Fruit fly (Drosophila melanogaster): ENCODE results near the gene NSD.

The NSD gene

dm6 chr3R:27937752-27938694 lies at the start of gene NSD, which contains the start of gene BOD1 (continued):
- no peak for TF ChIP-seq peb (GFP tag; IDR thresholded peaks at IDR 0.05)
- TF ChIP-seq stc (GFP tag; IDR thresholded peaks at IDR 0.05): no peak
- TF ChIP-seq tin (GFP tag; optimal IDR thresholded peaks at IDR 0.05): peak; percentile 64
- peak; percentile 77 for TF ChIP-seq CG32772 (GFP tag; IDR thresholded peaks at IDR 0.05)
- peak; percentile 47 for TF ChIP-seq ATbp (GFP tag; optimal IDR thresholded peaks at IDR 0.05)
- TF ChIP-seq Awh (GFP tag; IDR thresholded peaks at IDR 0.05): no peak
- TF ChIP-seq gsb (GFP tag; IDR thresholded peaks at IDR 0.05): no peak
- peak; percentile 5 for TF ChIP-seq CG10543 (GFP tag; optimal IDR thresholded peaks at IDR 0.05)
- peak; percentile 80 for TF ChIP-seq unc-4 (GFP tag; IDR thresholded peaks at IDR 0.05; ENCODE audit: partially characterized antibody)
- TF ChIP-seq scrt (GFP tag; optimal IDR thresholded peaks at IDR 0.05): no peak
- peak; percentile 41 for TF ChIP-seq HmgZ (tag; optimal IDR thresholded peaks at IDR 0.05)
- no peak for TF ChIP-seq CTCF (GFP tag; optimal IDR thresholded peaks at IDR 0.05)
- TF ChIP-seq cwo (GFP tag; optimal IDR thresholded peaks at IDR 0.05): no peak
- TF ChIP-seq Ets65A (GFP tag): peak; percentile 80
- TF ChIP-seq CG9797 (GFP tag; optimal IDR thresholded peaks at IDR 0.05): no peak
- no peak; the same call in 1 of the 2 replicates for TF ChIP-seq CG4360 (GFP tag; IDR thresholded peaks at IDR 0.05)
- TF ChIP-seq CG8944 (GFP tag; optimal IDR thresholded peaks at IDR 0.05): no peak
- TF ChIP-seq knrl (GFP tag; IDR thresholded peaks at IDR 0.05; ENCODE audit: partially characterized antibody): peak; percentile 93
- TF ChIP-seq tup (GFP tag; optimal IDR thresholded peaks at IDR 0.05): peak; percentile 14
- no peak for TF ChIP-seq crc (GFP tag; optimal IDR thresholded peaks at IDR 0.05)
- TF ChIP-seq Doc3 (GFP tag; IDR thresholded peaks at IDR 0.05; ENCODE audit: partially characterized antibody): peak; percentile 67
- no peak for TF ChIP-seq twi (tag; optimal IDR thresholded peaks at IDR 0.05)
- no peak; the same call in 2 of the 3 replicates for TF ChIP-seq sr (GFP tag; IDR thresholded peaks at IDR 0.05)
- TF ChIP-seq CG9215 (GFP tag; IDR thresholded peaks at IDR 0.05): peak; percentile 63
- TF ChIP-seq Adf1 (GFP tag; IDR thresholded peaks at IDR 0.05): peak; percentile 36; the same call in 1 of the 2 replicates
- peak; percentile 40 for TF ChIP-seq sug (tag; optimal IDR thresholded peaks at IDR 0.05)
- TF ChIP-seq Eip74EF (GFP tag; optimal IDR thresholded peaks at IDR 0.05): no peak
- peak; percentile 57 for TF ChIP-seq ci (GFP tag; IDR thresholded peaks at IDR 0.05)
- TF ChIP-seq Ravus (GFP tag; IDR thresholded peaks at IDR 0.05): peak; percentile 15; the same call in 1 of the 2 replicates
- no peak for TF ChIP-seq fd3F (GFP tag; optimal IDR thresholded peaks at IDR 0.05)
- no peak for TF ChIP-seq CG34376 (GFP tag; optimal IDR thresholded peaks at IDR 0.05)
- TF ChIP-seq CG6272 (GFP tag; IDR thresholded peaks at IDR 0.05): peak; percentile 79
- no peak for TF ChIP-seq HLHmδ (GFP tag; optimal IDR thresholded peaks at IDR 0.05)
- TF ChIP-seq YL-1 (GFP tag; optimal IDR thresholded peaks at IDR 0.05): peak; percentile 68
- TF ChIP-seq CG6689 (GFP tag; IDR thresholded peaks at IDR 0.05): 0 out of 2 replicates have a peak, but pooled peaks have one; percentile 19
- peak; percentile 18 for TF ChIP-seq CG4328 (GFP tag; optimal IDR thresholded peaks at IDR 0.05)
- peak; percentile 24 for TF ChIP-seq Dip3 (GFP tag; optimal IDR thresholded peaks at IDR 0.05)
- no peak for TF ChIP-seq Side (GFP tag; optimal IDR thresholded peaks at IDR 0.05)
- peak; percentile 71 for TF ChIP-seq CG2712 (tag; optimal IDR thresholded peaks at IDR 0.05)
- TF ChIP-seq CG13894 (tag; optimal IDR thresholded peaks at IDR 0.05): no peak
- no peak for TF ChIP-seq lbe (GFP tag; optimal IDR thresholded peaks at IDR 0.05)
- peak; percentile 78 for TF ChIP-seq gem (tag; optimal IDR thresholded peaks at IDR 0.05)
- TF ChIP-seq Rx (GFP tag; IDR thresholded peaks at IDR 0.05): peak; percentile 63; the same call in 1 of the 2 replicates
- TF ChIP-seq CG16813 (GFP tag; IDR thresholded peaks at IDR 0.05; ENCODE audit: partially characterized antibody): peak; percentile 95
- TF ChIP-seq salm (tag; optimal IDR thresholded peaks at IDR 0.05): no peak
- TF ChIP-seq HHEX (GFP tag; optimal IDR thresholded peaks at IDR 0.05): peak; percentile 28
- 0 out of 2 replicates have a peak, but pooled peaks have one; percentile 46 for TF ChIP-seq CG1024 (GFP tag; IDR thresholded peaks at IDR 0.05)
- no peak for TF ChIP-seq sens-2 (GFP tag; IDR thresholded peaks at IDR 0.05)
- TF ChIP-seq Hmx (GFP tag; optimal IDR thresholded peaks at IDR 0.05): no peak
